Fruit fly (Drosophila melanogaster): ENCODE results near the gene Snr1.

DNA sequence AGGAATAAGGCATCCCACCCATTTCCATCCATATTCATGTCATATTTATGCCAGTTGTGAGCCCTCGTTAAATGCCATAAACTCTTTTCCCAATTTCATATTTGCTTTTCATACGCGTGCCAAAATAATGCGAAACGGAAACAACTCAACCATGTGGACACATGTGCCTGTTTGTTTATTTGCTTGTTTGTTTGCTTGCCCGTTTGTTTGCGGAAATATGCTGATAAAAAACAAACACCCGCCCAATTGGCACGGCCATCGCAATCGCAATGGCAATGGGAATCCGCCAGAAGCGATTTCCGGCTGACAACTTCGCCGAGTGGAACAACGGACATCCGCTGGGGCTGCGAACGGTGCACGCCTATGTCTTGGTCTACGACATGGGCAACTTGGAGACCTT, 16.4 kb upstream of the Snr1 start:
- no peak for TF ChIP-seq CG8478 (optimal IDR thresholded peaks at IDR 0.05)
- TF ChIP-seq CTCF (optimal IDR thresholded peaks at IDR 0.05) = no peak
